Fruit fly (Drosophila melanogaster) whole organism, embryonic: ENCODE data around the gene Noc2.

Experiments used
- CG10565 ChIP-seq: fragments of 200-800 bp; sonication (Bioruptor generic); optimal IDR thresholded peaks from 3 replicates; lab custom pipeline; 2016; ENCODE audit warnings: missing biosample characterization, mild to moderate bottlenecking, missing genetic modification characterization
- CG1832 ChIP-seq: fragments of 200-800 bp; sonication (Bioruptor generic); optimal IDR thresholded peaks from 2 replicates; lab custom pipeline; 2017; ENCODE audit warnings: missing biosample characterization, mild to moderate bottlenecking, missing genetic modification characterization, inconsistent platforms
- CG3838 ChIP-seq: fragments of 200-800 bp; sonication (Bioruptor generic); optimal IDR thresholded peaks from 3 replicates; lab custom pipeline; 2016; ENCODE audit warnings: missing biosample characterization, missing genetic modification characterization
- CG4617 ChIP-seq: fragments of 200-800 bp; sonication (Bioruptor generic); optimal IDR thresholded peaks from 3 replicates; lab custom pipeline; 2016; ENCODE audit warnings: missing biosample characterization, missing genetic modification characterization, borderline replicate concordance
- CG6765 ChIP-seq: fragments of 200-800 bp; sonication (Bioruptor generic); optimal IDR thresholded peaks from 3 replicates; lab custom pipeline; 2017; ENCODE audit warnings: missing biosample characterization, mild to moderate bottlenecking, missing genetic modification characterization
- Elba2 ChIP-seq: fragments of 200-800 bp; sonication (Bioruptor generic); optimal IDR thresholded peaks from 3 replicates; lab custom pipeline; 2016; ENCODE audit warnings: missing biosample characterization, missing genetic modification characterization
- Sry-δ ChIP-seq: fragments of 200-800 bp; sonication (Bioruptor generic); optimal IDR thresholded peaks from 2 replicates; lab custom pipeline; 2016; ENCODE audit warnings: missing biosample characterization, missing genetic modification characterization
- bbx ChIP-seq: fragments of 200-800 bp; sonication (Bioruptor generic); IDR thresholded peaks from 2 replicates; pipeline ENCODE4 v1.3.6; 2022; ENCODE audit warnings: missing biosample characterization, missing genetic modification characterization; ENCODE audit not compliant: partially characterized antibody
- bigmax ChIP-seq: fragments of 200-800 bp; sonication (Bioruptor generic); optimal IDR thresholded peaks from 2 replicates; lab custom pipeline; 2018; ENCODE audit warnings: missing biosample characterization, mild to moderate bottlenecking, missing genetic modification characterization
- crc ChIP-seq: fragments of 200-800 bp; sonication (Bioruptor generic); optimal IDR thresholded peaks from 2 replicates; lab custom pipeline; 2016; ENCODE audit warnings: missing biosample characterization, missing genetic modification characterization
- twi ChIP-seq: fragments of 200-800 bp; optimal IDR thresholded peaks from 2 replicates; lab custom pipeline; 2019; ENCODE audit warnings: missing biosample characterization, mild to moderate bottlenecking, missing genetic modification characterization, moderate library complexity

DNA sequence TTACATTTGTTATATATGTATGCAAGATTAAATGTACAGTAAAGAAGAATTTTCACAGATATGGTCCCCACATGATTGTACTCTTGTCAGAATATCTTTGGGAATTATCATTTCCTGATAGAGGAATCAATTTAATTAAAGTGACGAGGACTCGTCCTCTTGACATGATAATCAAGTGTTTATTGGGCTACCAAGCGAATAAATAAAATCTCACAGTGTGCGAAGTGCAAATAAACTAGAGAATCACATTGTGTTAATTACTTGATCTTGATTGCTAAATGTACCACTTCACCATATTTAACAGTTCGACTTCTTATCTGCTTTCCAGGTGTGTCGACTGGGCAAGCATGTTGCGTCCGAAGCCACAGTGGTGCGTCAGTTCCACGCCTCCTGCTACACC lies 6.4 kb downstream of the Noc2 start:
- TF ChIP-seq Sry-δ (GFP tag; lab: Kevin White, UChicago), result no peak
- TF ChIP-seq CG4617 (GFP tag; lab: Kevin White, UChicago), result no peak
- TF ChIP-seq crc (GFP tag; lab: Kevin White, UChicago), result no peak
- no peak for TF ChIP-seq CG10565 (GFP tag; lab: Kevin White, UChicago)
- TF ChIP-seq bbx (GFP tag; lab: Robert Waterston, UW), result no peak
- TF ChIP-seq CG1832 (GFP tag; lab: Kevin White, UChicago), result no peak
- TF ChIP-seq bigmax (GFP tag; lab: Kevin White, UChicago), result no peak
- no peak for TF ChIP-seq twi
- no peak for TF ChIP-seq CG3838 (GFP tag; lab: Kevin White, UChicago)
- TF ChIP-seq Elba2 (GFP tag; lab: Kevin White, UChicago), result no peak
- TF ChIP-seq CG6765, result no peak
